Worm (Caenorhabditis elegans): Measurements from ENCODE around the gene smi-1.

DNA sequence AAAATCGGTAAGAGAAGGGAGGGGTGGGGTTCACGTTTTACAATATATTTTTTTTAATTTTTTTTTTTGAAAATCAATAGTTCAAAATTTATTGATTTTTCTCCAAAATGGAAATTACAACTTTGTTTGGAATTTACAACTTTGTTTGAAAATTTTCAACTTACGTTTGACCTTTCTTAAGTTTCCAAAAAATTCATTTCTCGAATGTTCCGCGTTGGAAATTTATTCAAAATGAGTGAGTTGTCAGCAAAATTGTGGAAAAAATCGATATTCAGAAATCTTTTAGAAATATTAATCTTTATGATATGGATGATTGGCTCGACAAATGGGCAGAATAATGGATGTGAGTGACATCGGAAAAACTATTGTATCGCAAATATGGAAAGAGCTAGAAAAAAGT is 9.2 kb downstream of the smi-1 start, which contains the start of gene B0524.3:
- no peak for TF ChIP-seq W03F9.2 (tag; optimal IDR thresholded peaks at IDR 0.05)
- no peak for TF ChIP-seq him-1 (tag; optimal IDR thresholded peaks at IDR 0.05)
- no peak for TF ChIP-seq dao-5 (tag; optimal IDR thresholded peaks at IDR 0.05)

Data from whole organism, L4/young adult.